Fruit fly (Drosophila melanogaster) whole organism, embryonic: ENCODE data around the gene CG8944.
A peak's percentile ranks its signal among the peaks of the same experiment; 100 is the strongest.

ENCODE experiments used
- Asciz ChIP-seq: fragments of 200-800 bp; sonication (Bioruptor generic); optimal IDR thresholded peaks from 2 replicates; lab custom pipeline; 2017; ENCODE audit warnings: missing biosample characterization, mild to moderate bottlenecking, missing genetic modification characterization, missing genetic modification reagents
- CG12942 ChIP-seq: fragments of 200-800 bp; sonication (Bioruptor generic); optimal IDR thresholded peaks from 3 replicates; lab custom pipeline; 2016; ENCODE audit warnings: missing biosample characterization, missing genetic modification characterization
- CG1529 ChIP-seq: fragments of 200-800 bp; sonication (Bioruptor generic); optimal IDR thresholded peaks from 3 replicates; lab custom pipeline; 2018; ENCODE audit warnings: missing biosample characterization, missing genetic modification characterization
- CG15479 ChIP-seq: fragments of 200-800 bp; sonication (Bioruptor generic); optimal IDR thresholded peaks from 3 replicates; lab custom pipeline; 2019; ENCODE audit warnings: missing biosample characterization, mild to moderate bottlenecking, missing genetic modification characterization, moderate library complexity
- CG17186 ChIP-seq: fragments of 200-800 bp; sonication (Bioruptor generic); optimal IDR thresholded peaks from 3 replicates; lab custom pipeline; 2017; ENCODE audit warnings: missing biosample characterization, missing genetic modification reagents, missing genetic modification characterization
- CG17912 ChIP-seq: fragments of 200-800 bp; sonication (Bioruptor generic); optimal IDR thresholded peaks from 2 replicates; lab custom pipeline; 2018; ENCODE audit warnings: missing biosample characterization, mild to moderate bottlenecking, missing genetic modification characterization
- CG32772 ChIP-seq: fragments of 200-800 bp; sonication (Bioruptor generic); IDR thresholded peaks from 2 replicates; pipeline ENCODE4 v1.3.6; 2022; ENCODE audit warnings: missing biosample characterization, missing genetic modification characterization
- CG3281 ChIP-seq: fragments of 200-800 bp; sonication (Bioruptor generic); optimal IDR thresholded peaks from 3 replicates; lab custom pipeline; 2017; ENCODE audit warnings: missing biosample characterization, mild to moderate bottlenecking, missing genetic modification characterization
- CG33213 ChIP-seq: fragments of 200-800 bp; sonication (Bioruptor generic); optimal IDR thresholded peaks from 3 replicates; lab custom pipeline; 2016; ENCODE audit warnings: missing biosample characterization, missing genetic modification characterization
- CG4730 ChIP-seq: fragments of 200-800 bp; sonication (Bioruptor generic); IDR thresholded peaks from 2 replicates; pipeline ENCODE4 v1.3.6; 2022; ENCODE audit warnings: missing biosample characterization, missing genetic modification characterization
- CG9727 ChIP-seq: fragments of 200-800 bp; sonication (Bioruptor generic); optimal IDR thresholded peaks from 3 replicates; lab custom pipeline; 2017; ENCODE audit warnings: missing biosample characterization, mild to moderate bottlenecking, missing genetic modification characterization
- MESR4 ChIP-seq: fragments of 200-800 bp; sonication (Bioruptor generic); optimal IDR thresholded peaks from 2 replicates; lab custom pipeline; 2018; ENCODE audit warnings: missing biosample characterization, mild to moderate bottlenecking, missing genetic modification characterization, moderate library complexity
- Stat92E ChIP-seq, 3 experiments: fragments of >200 bp in 2 of 3; fragments of 200-800 bp in 1 of 3; sonication (Bioruptor generic) in 1 of 3; optimal IDR thresholded peaks; 2 replicates each; lab custom pipeline; 2017 to 2019; ENCODE audit warnings: missing biosample characterization in 3 of 3, missing genetic modification characterization in 3 of 3, mild to moderate bottlenecking in 1 of 3, moderate library complexity in 1 of 3
- Vsx1 ChIP-seq: fragments of 200-800 bp; sonication (Bioruptor generic); optimal IDR thresholded peaks from 2 replicates; lab custom pipeline; 2017; ENCODE audit warnings: missing biosample characterization, mild to moderate bottlenecking, missing genetic modification characterization, missing genetic modification reagents
- Xrp1 ChIP-seq: fragments of 200-800 bp; sonication (Bioruptor generic); IDR thresholded peaks from 2 replicates; pipeline ENCODE4 v1.3.6; 2022; ENCODE audit warnings: missing biosample characterization, missing genetic modification characterization
- aop ChIP-seq: fragments of 200-800 bp; sonication (Bioruptor generic); IDR thresholded peaks from 2 replicates; pipeline ENCODE4 v1.3.6; 2022; ENCODE audit warnings: missing biosample characterization, missing genetic modification characterization
- cg ChIP-seq: fragments of 200-800 bp; sonication (Bioruptor generic); optimal IDR thresholded peaks from 3 replicates; lab custom pipeline; 2019; ENCODE audit warnings: missing biosample characterization, mild to moderate bottlenecking, missing genetic modification characterization, moderate library complexity
- crp ChIP-seq, 2 experiments: fragments of 200-800 bp; sonication (Bioruptor generic); optimal IDR thresholded peaks; 2 replicates in 1 of 2; 3 replicates in 1 of 2; lab custom pipeline; 2017; ENCODE audit warnings: missing biosample characterization in 2 of 2, missing genetic modification characterization in 2 of 2, mild to moderate bottlenecking in 1 of 2, moderate library complexity in 1 of 2
- dimm ChIP-seq: fragments of 200-800 bp; sonication (Bioruptor generic); IDR thresholded peaks from 2 replicates; pipeline ENCODE4 v1.3.6; 2022; ENCODE audit warnings: missing biosample characterization, missing genetic modification characterization
- dysf ChIP-seq: fragments of 200-800 bp; sonication (Bioruptor generic); IDR thresholded peaks from 3 replicates; pipeline ENCODE4 v1.3.6; 2022; ENCODE audit warnings: missing biosample characterization, missing genetic modification characterization
- fd3F ChIP-seq: fragments of 200-800 bp; sonication (Bioruptor generic); optimal IDR thresholded peaks from 2 replicates; lab custom pipeline; 2018; ENCODE audit warnings: missing biosample characterization, mild to moderate bottlenecking, missing genetic modification characterization, moderate library complexity
- fd64A ChIP-seq: fragments of 200-800 bp; sonication (Bioruptor generic); optimal IDR thresholded peaks from 3 replicates; lab custom pipeline; 2018; ENCODE audit warnings: missing biosample characterization, mild to moderate bottlenecking, missing genetic modification characterization
- gfzf ChIP-seq: fragments of 200-800 bp; sonication (Bioruptor generic); optimal IDR thresholded peaks from 2 replicates; lab custom pipeline; 2016; ENCODE audit warnings: missing biosample characterization, mild to moderate bottlenecking, missing genetic modification characterization, moderate library complexity
- lilli ChIP-seq: fragments of 200-800 bp; sonication (Bioruptor generic); optimal IDR thresholded peaks from 3 replicates; lab custom pipeline; 2016; ENCODE audit warnings: missing biosample characterization, missing genetic modification characterization
- luna ChIP-seq: fragments of 200-800 bp; sonication (Bioruptor generic); optimal IDR thresholded peaks from 2 replicates; lab custom pipeline; 2016; ENCODE audit warnings: missing biosample characterization, missing genetic modification characterization
- mam ChIP-seq: fragments of 200-800 bp; sonication (Bioruptor generic); optimal IDR thresholded peaks from 3 replicates; lab custom pipeline; 2016; ENCODE audit warnings: missing biosample characterization, missing genetic modification characterization
- odd ChIP-seq: fragments of 200-800 bp; sonication (Bioruptor generic); optimal IDR thresholded peaks from 2 replicates; lab custom pipeline; 2017; ENCODE audit warnings: missing biosample characterization, mild to moderate bottlenecking, missing genetic modification characterization
- shn ChIP-seq: fragments of 200-800 bp; sonication (Bioruptor generic); optimal IDR thresholded peaks from 3 replicates; lab custom pipeline; 2016; ENCODE audit warnings: missing biosample characterization, missing genetic modification characterization
- sug ChIP-seq: fragments of 200-800 bp; optimal IDR thresholded peaks from 2 replicates; lab custom pipeline; 2019; ENCODE audit warnings: missing biosample characterization, mild to moderate bottlenecking, missing genetic modification characterization, moderate library complexity
- ttk ChIP-seq: fragments of 200-800 bp; sonication (Bioruptor generic); IDR thresholded peaks from 2 replicates; pipeline ENCODE4 v2.1.2; 2022; ENCODE audit warnings: missing biosample characterization, missing genetic modification characterization
- unpg ChIP-seq: fragments of 200-800 bp; sonication (Bioruptor generic); optimal IDR thresholded peaks from 3 replicates; lab custom pipeline; 2018; ENCODE audit warnings: missing biosample characterization, mild to moderate bottlenecking, missing genetic modification characterization, moderate library complexity
- z ChIP-seq: fragments of 200-800 bp; sonication (Bioruptor generic); IDR thresholded peaks from 3 replicates; pipeline ENCODE4 v1.3.6; 2022; ENCODE audit warnings: missing biosample characterization, missing genetic modification characterization

The CG8944 gene

DNA sequence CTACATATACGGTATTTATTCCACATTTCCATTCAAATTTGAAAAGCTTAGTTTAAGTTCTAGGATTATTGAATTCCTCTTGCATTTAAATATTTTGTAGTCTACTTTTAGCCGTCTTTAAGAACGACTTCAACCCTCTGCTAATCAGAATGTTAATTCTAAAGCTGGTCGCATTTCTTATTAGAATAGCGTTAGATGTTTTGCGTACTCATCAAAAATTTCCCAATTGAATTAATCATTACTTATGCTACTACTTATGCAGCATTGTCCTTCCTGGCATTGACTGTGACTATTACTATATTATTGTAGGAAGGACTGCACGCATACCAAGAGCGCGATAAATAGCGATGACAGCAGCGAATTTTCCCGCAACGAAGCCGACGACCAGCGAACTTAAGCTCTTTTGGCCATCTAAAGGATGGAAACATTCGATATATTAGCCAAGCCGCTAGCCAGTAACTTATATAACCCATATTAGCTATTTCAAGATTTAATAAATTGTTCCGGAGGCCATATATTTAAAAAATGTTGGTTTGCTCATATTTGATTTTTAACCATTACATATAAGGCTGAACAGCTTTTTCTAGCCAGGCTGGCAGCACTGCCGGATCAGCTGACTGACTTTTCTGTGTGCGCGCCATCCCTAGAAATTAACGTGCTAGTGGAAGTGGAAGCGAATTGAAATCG lies 49.0 kb downstream of the CG8944 start, which contains the start of gene CG8128 (continued):
- TF ChIP-seq gfzf (GFP tag; lab: Kevin White, UChicago) (no peak), CG1529 (GFP tag; lab: Kevin White, UChicago) (no peak), CG4730 (GFP tag; lab: Robert Waterston, UW) (no peak), Stat92E (GFP tag; optimal IDR thresholded peaks at IDR 0.05; lab: Kevin White, UChicago) (no peak), shn (GFP tag; lab: Kevin White, UChicago) (no peak), CG3281 (GFP tag; lab: Kevin White, UChicago) (no peak), CG9727 (GFP tag; lab: Kevin White, UChicago) (no peak), aop (GFP tag; lab: Robert Waterston, UW) (no peak), z (GFP tag; lab: Robert Waterston, UW) (no peak), Vsx1 (no peak), unpg (GFP tag; lab: Kevin White, UChicago) (no peak), lilli (GFP tag; lab: Kevin White, UChicago) (no peak), luna (GFP tag; lab: Kevin White, UChicago) (no peak), sug (no peak), crp (GFP tag; optimal IDR thresholded peaks at IDR 0.05; lab: Kevin White, UChicago) (peak; percentile 63 to 93), CG17912 (GFP tag; lab: Kevin White, UChicago) (no peak), cg (GFP tag; lab: Kevin White, UChicago) (no peak), dysf (GFP tag; lab: Robert Waterston, UW) (0 out of 3 replicates have a peak, but pooled peaks have one; percentile 6), mam (GFP tag; lab: Kevin White, UChicago) (peak; percentile 13), CG33213 (no peak), Xrp1 (GFP tag; lab: Robert Waterston, UW) (no peak), CG15479 (GFP tag; lab: Kevin White, UChicago) (peak; percentile 54), Asciz (GFP tag; lab: Kevin White, UChicago) (no peak), ttk (GFP tag; lab: Robert Waterston, UW) (no peak), fd3F (GFP tag; lab: Kevin White, UChicago) (no peak), fd64A (GFP tag; lab: Kevin White, UChicago) (no peak), CG32772 (no peak), odd (GFP tag; lab: Kevin White, UChicago) (no peak), dimm (no peak), CG17186 (GFP tag; lab: Kevin White, UChicago) (peak; percentile 33), MESR4 (GFP tag; lab: Kevin White, UChicago) (no peak), CG12942 (no peak)
